Worm (Caenorhabditis elegans) whole organism, young adult: ENCODE results near the gene F22F7.12.

ENCODE experiments used
- F39B2.1 ChIP-seq: fragments of 200-800 bp; sonication (Bioruptor generic); IDR thresholded peaks from 2 replicates; pipeline ENCODE4 v1.3.6; 2022; ENCODE audit warnings: missing genetic modification reagents, missing genetic modification characterization, missing compliant biosample characterization
- F55B11.4 ChIP-seq: sonication (generic microtip); optimal IDR thresholded peaks from 2 replicates; lab custom pipeline; 2016; ENCODE audit warnings: missing compliant biosample characterization, missing genetic modification characterization, borderline replicate concordance; ENCODE audit not compliant: insufficient read depth
- F57C9.4 ChIP-seq: sonication (generic microtip); optimal IDR thresholded peaks from 2 replicates; lab custom pipeline; 2017; ENCODE audit warnings: mild to moderate bottlenecking, missing genetic modification characterization, missing compliant biosample characterization
- K11D2.4 ChIP-seq: fragments of 200-800 bp; sonication (Bioruptor generic); IDR thresholded peaks from 2 replicates; pipeline ENCODE4 v1.3.6; 2022; ENCODE audit warnings: missing genetic modification reagents, missing genetic modification characterization, missing compliant biosample characterization
- hrde-1 ChIP-seq: sonication (generic microtip); optimal IDR thresholded peaks from 2 replicates; lab custom pipeline; 2016; ENCODE audit warnings: missing genetic modification characterization, mild to moderate bottlenecking, missing compliant biosample characterization, moderate library complexity, missing genotype, missing genetic modification reagents, borderline replicate concordance
- hsf-1 ChIP-seq: fragments of 200-800 bp; sonication (Bioruptor generic); IDR thresholded peaks from 2 replicates; pipeline ENCODE4 v1.3.6; 2022; ENCODE audit warnings: missing genetic modification reagents, missing genetic modification characterization, missing compliant biosample characterization
- lin-54 ChIP-seq: fragments of 200-800 bp; sonication (Bioruptor generic); optimal IDR thresholded peaks from 2 replicates; lab custom pipeline; 2018; ENCODE audit warnings: mild to moderate bottlenecking, missing genetic modification characterization, missing compliant biosample characterization
- nfya-1 ChIP-seq: sonication (generic microtip); optimal IDR thresholded peaks from 2 replicates; lab custom pipeline; 2017; ENCODE audit warnings: antibody characterized with exemption, missing compliant biosample characterization, missing genetic modification characterization, borderline replicate concordance; ENCODE audit not compliant: insufficient read depth
- pha-4 ChIP-seq: fragments of 150-350 bp; sonication (generic microtip); optimal IDR thresholded peaks from 2 replicates; lab custom pipeline; 2014; ENCODE audit warnings: missing biosample characterization, missing genetic modification reagents, missing genetic modification characterization
- sea-2 ChIP-seq: fragments of 200-800 bp; sonication (Bioruptor generic); IDR thresholded peaks from 2 replicates; pipeline ENCODE4 v1.3.6; 2022; ENCODE audit warnings: missing genetic modification characterization, missing compliant biosample characterization
- unc-62 ChIP-seq: fragments of 150-350 bp; optimal IDR thresholded peaks from 2 replicates; lab custom pipeline; 2014; ENCODE audit warnings: missing biosample characterization, missing genetic modification reagents, missing genetic modification characterization

ce11 chrV:2134340-2134739 is 10.0 kb downstream of the F22F7.12 start:
- TF ChIP-seq F57C9.4, result no peak
- no peak for TF ChIP-seq nfya-1 (tag; lab: Kevin White, UChicago)
- TF ChIP-seq hsf-1 (GFP tag; lab: Robert Waterston, UW), result no peak
- TF ChIP-seq F39B2.1 (GFP tag; lab: Robert Waterston, UW), result no peak
- no peak for TF ChIP-seq sea-2 (GFP tag; lab: Robert Waterston, UW)
- TF ChIP-seq pha-4 (tag; lab: Kevin White, UChicago), result no peak
- TF ChIP-seq F55B11.4 (tag; lab: Kevin White, UChicago), result no peak
- no peak for TF ChIP-seq unc-62 (GFP tag; lab: Kevin White, UChicago)
- TF ChIP-seq K11D2.4, result no peak
- no peak for TF ChIP-seq hrde-1
- TF ChIP-seq lin-54, result no peak
